Worm (Caenorhabditis elegans) whole organism, L3 larva: ENCODE data around the gene Y15E3A.5.

Source experiments
- R02D3.7 ChIP-seq: fragments of 150-350 bp; optimal IDR thresholded peaks from 2 replicates; lab custom pipeline; 2014; ENCODE audit warnings: missing biosample characterization, missing genetic modification characterization
- ceh-28 ChIP-seq: fragments of 150-350 bp; optimal IDR thresholded peaks from 2 replicates; lab custom pipeline; 2014; ENCODE audit warnings: missing biosample characterization, missing genetic modification reagents, missing genetic modification characterization
- ceh-82 ChIP-seq: fragments of 150-350 bp; optimal IDR thresholded peaks from 2 replicates; lab custom pipeline; 2014; ENCODE audit warnings: missing biosample characterization, missing genetic modification characterization
- fkh-10 ChIP-seq: sonication (generic microtip); optimal IDR thresholded peaks from 2 replicates; lab custom pipeline; 2017; ENCODE audit warnings: missing biosample characterization, missing genetic modification reagents, missing genetic modification characterization
- fos-1 ChIP-seq: fragments of 150-350 bp; optimal IDR thresholded peaks from 2 replicates; lab custom pipeline; 2014; ENCODE audit warnings: missing biosample characterization, missing genetic modification characterization
- lin-39 ChIP-seq: fragments of 150-350 bp; optimal IDR thresholded peaks from 2 replicates; lab custom pipeline; 2018; ENCODE audit warnings: missing biosample characterization, missing genetic modification reagents, missing genetic modification characterization
- mdl-1 ChIP-seq: fragments of 150-350 bp; optimal IDR thresholded peaks from 2 replicates; lab custom pipeline; 2014; ENCODE audit warnings: missing biosample characterization, missing genetic modification characterization
- nhr-11 ChIP-seq: fragments of 150-350 bp; optimal IDR thresholded peaks from 2 replicates; lab custom pipeline; 2014; ENCODE audit warnings: missing biosample characterization, missing genetic modification characterization
- nhr-76 ChIP-seq: fragments of 150-350 bp; sonication (generic microtip); optimal IDR thresholded peaks from 5 replicates; lab custom pipeline; 2014; ENCODE audit warnings: missing biosample characterization, missing genetic modification characterization
- nhr-77 ChIP-seq: fragments of 150-350 bp; optimal IDR thresholded peaks from 2 replicates; lab custom pipeline; 2014; ENCODE audit warnings: missing biosample characterization, missing genetic modification characterization
- pha-4 ChIP-seq: fragments of 150-350 bp; optimal IDR thresholded peaks from 2 replicates; lab custom pipeline; 2014; ENCODE audit warnings: missing biosample characterization, missing genetic modification reagents, missing genetic modification characterization
- skn-1 ChIP-seq: fragments of 150-350 bp; optimal IDR thresholded peaks from 2 replicates; lab custom pipeline; 2014; ENCODE audit warnings: missing biosample characterization, missing genetic modification characterization
- unc-62 ChIP-seq: fragments of 150-350 bp; sonication (generic microtip); optimal IDR thresholded peaks from 4 replicates; lab custom pipeline; 2014; ENCODE audit warnings: missing biosample characterization, missing genetic modification reagents, missing genetic modification characterization

DNA sequence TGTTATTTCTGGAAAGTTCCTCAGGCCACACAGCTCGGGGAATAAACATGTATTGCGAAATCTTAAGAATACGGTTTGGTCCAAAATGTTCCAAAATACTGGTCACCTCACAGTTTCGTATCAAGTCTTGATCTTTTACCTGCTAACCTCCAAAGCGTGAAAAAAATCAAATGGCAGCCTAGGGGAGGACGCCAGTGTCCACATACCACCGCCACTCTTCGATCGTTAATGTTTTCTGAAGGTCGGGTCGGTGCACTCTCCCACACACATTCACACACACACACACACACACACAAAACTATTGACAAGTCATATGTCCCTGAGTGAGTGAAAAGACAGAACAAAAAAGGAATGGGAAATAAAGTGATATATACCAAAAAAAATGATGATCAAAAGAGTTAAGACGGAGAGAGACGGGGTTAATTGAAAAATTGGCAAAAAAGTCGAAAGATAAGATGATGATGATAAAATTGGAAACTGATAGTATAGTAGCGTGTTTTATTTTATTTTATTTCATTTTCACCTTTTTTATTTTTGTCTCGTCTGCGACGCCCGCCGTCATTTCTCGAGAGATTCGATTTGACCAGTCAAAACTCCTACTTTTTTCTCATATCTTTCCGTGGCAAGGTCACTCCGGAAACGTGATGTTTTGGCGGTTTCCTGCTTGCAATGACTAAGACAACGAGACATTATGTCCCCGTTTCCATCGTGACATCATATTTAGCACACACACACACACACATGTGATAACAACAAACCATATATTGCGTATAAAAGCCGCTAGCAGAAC lies at the start of gene Y15E3A.5:
- no peak for TF ChIP-seq mdl-1
- no peak for TF ChIP-seq lin-39 (tag; lab: Kevin White, UChicago)
- TF ChIP-seq pha-4 (tag; lab: Kevin White, UChicago) = peak; percentile 96
- no peak for TF ChIP-seq fos-1 (tag; lab: Kevin White, UChicago)
- TF ChIP-seq unc-62 = no peak
- no peak for TF ChIP-seq ceh-28 (tag; lab: Kevin White, UChicago)
- TF ChIP-seq nhr-11 (tag; lab: Kevin White, UChicago) = no peak
- TF ChIP-seq fkh-10 (GFP tag; lab: Kevin White, UChicago) = no peak
- TF ChIP-seq skn-1 = peak; percentile 16
- no peak for TF ChIP-seq nhr-77
- TF ChIP-seq nhr-76 = no peak
- TF ChIP-seq ceh-82 (tag; lab: Kevin White, UChicago) = no peak
- TF ChIP-seq R02D3.7 (tag; lab: Kevin White, UChicago) = no peak
